Worm (Caenorhabditis elegans) whole organism, L4/young adult: Measurements from ENCODE around the gene F07C6.6.

Experiments used
- W03F9.2 ChIP-seq: fragments of 150-350 bp; optimal IDR thresholded peaks from 2 replicates; lab custom pipeline; 2014; ENCODE audit warnings: missing biosample characterization, missing genetic modification characterization
- dao-5 ChIP-seq: sonication (generic microtip); optimal IDR thresholded peaks from 2 replicates; lab custom pipeline; 2016; ENCODE audit warnings: missing genotype, missing genetic modification characterization, moderate library complexity, missing compliant biosample characterization
- him-1 ChIP-seq: sonication (generic microtip); optimal IDR thresholded peaks from 2 replicates; lab custom pipeline; 2016; ENCODE audit warnings: missing genotype, missing genetic modification reagents, missing genetic modification characterization, missing compliant biosample characterization

DNA sequence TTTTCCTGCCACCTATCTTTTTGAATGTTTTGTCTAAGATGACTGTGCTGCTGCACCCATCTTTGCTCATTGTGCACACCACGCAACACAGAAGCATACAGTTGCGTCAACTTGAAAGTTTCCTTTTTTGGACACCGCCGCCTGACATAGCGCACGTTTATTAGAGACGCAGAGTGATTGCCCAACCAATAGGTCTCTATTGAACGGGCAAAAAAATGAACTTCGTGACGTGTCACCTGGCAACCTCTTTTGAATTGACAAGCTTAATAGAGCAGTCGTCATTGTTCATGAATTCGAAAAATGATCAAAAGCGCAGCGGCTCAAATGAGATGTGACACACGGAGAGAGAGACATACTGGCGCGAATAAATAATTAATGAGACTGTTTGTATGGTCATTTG is 19.0 kb downstream of the F07C6.6 start:
- TF ChIP-seq him-1 (tag; lab: Kevin White, UChicago): no peak
- no peak for TF ChIP-seq W03F9.2 (tag; lab: Kevin White, UChicago)
- TF ChIP-seq dao-5: no peak
